Fruit fly (Drosophila melanogaster): ENCODE data around the gene dbf.

DNA sequence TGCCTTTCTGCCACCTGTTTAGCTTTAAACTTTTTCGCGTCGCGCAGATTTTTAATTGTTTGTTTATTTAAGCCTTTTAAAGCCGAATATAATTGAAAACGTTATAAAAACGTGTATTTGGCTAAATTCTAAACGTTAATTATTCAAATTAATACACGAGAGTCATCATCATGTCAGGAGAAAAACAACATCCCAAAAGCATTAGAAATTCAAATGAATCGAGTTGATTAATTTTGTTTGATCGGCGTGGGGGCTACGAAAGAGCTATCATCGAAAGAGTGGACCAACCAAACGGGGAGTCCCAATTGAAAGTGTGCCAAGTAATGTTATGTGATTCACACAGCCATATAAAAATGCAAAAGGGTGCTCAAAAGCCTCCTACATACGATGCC, 36.4 kb downstream of the dbf start:
- TF ChIP-seq CG12605 (GFP tag; IDR thresholded peaks at IDR 0.05) (no peak), CG15710 (tag; optimal IDR thresholded peaks at IDR 0.05) (no peak), Pif1B (GFP tag; optimal IDR thresholded peaks at IDR 0.05) (no peak), CG8301 (tag; optimal IDR thresholded peaks at IDR 0.05) (no peak), gl (tag; optimal IDR thresholded peaks at IDR 0.05) (no peak), CG17806 (tag; optimal IDR thresholded peaks at IDR 0.05) (no peak), D1 (tag; optimal IDR thresholded peaks at IDR 0.05) (no peak), Ets98B (GFP tag; IDR thresholded peaks at IDR 0.05) (no peak), CG10348 (GFP tag; IDR thresholded peaks at IDR 0.05) (no peak), EcR (GFP tag; optimal IDR thresholded peaks at IDR 0.05) (no peak), CG9948 (tag; optimal IDR thresholded peaks at IDR 0.05) (no peak)

All from whole organism, pupa.